Fruit fly (Drosophila melanogaster) S2 (cell line): ENCODE data around the gene CG32106.

Source experiments
- CG8478 ChIP-seq: fragments of >200 bp; optimal IDR thresholded peaks from 2 replicates; lab custom pipeline; 2018
- CTCF ChIP-seq, 2 experiments: fragments of >200 bp; optimal IDR thresholded peaks; 2 replicates each; lab custom pipeline; 2018

CG32106 gene

dm6 chr3L:12798795-12799311 lies 20.3 kb upstream of the CG32106 start:
- TF ChIP-seq CG8478 (no peak), CTCF (optimal IDR thresholded peaks at IDR 0.05; lab: Kevin White, UChicago) (no peak)

- TF ChIP-seq CG8478 (no peak), CTCF (optimal IDR thresholded peaks at IDR 0.05; lab: Kevin White, UChicago) (no peak)
These were observed 17.6 kb upstream of the CG32106 start for dm6 chr3L:12796077-12796641.

dm6 chr3L:12794532-12794931 lies 16.0 kb upstream of the CG32106 start:
- TF ChIP-seq CG8478 = no peak
- TF ChIP-seq CTCF (optimal IDR thresholded peaks at IDR 0.05; lab: Kevin White, UChicago) = no peak

dm6 chr3L:12792933-12793448 lies 14.5 kb upstream of the CG32106 start:
- TF ChIP-seq CG8478 = no peak
- TF ChIP-seq CTCF (optimal IDR thresholded peaks at IDR 0.05; lab: Kevin White, UChicago) = no peak

dm6 chr3L:12791679-12792229 lies 13.2 kb upstream of the CG32106 start:
- TF ChIP-seq CG8478 (no peak), CTCF (optimal IDR thresholded peaks at IDR 0.05; lab: Kevin White, UChicago) (no peak)

dm6 chr3L:12790783-12791678 lies 12.5 kb upstream of the CG32106 start:
- no peak for TF ChIP-seq CTCF (optimal IDR thresholded peaks at IDR 0.05; lab: Kevin White, UChicago)
- no peak for TF ChIP-seq CG8478

- no peak for TF ChIP-seq CTCF (optimal IDR thresholded peaks at IDR 0.05; lab: Kevin White, UChicago)
- TF ChIP-seq CG8478 = no peak
These were observed 11.4 kb upstream of the CG32106 start, which contains the start of gene CG42709 for dm6 chr3L:12789875-12790373. CG42709 (plus strand) TSS chr3L:12790192.

dm6 chr3L:12780997-12781396 lies 2.5 kb upstream of the CG32106 start, which contains the start of the genes CG10969 and CG17666:
CG10969 (minus strand) TSS chr3L:12781097.
CG17666 (plus strand) TSS chr3L:12781325.
- no peak for TF ChIP-seq CTCF (optimal IDR thresholded peaks at IDR 0.05; lab: Kevin White, UChicago)
- TF ChIP-seq CG8478 = no peak

dm6 chr3L:12772740-12773686 lies 5.5 kb downstream of the CG32106 start, which contains the start of gene Hip1:
Hip1 (minus strand) TSS chr3L:12773573.
- TF ChIP-seq CG8478 = no peak
- no peak for TF ChIP-seq CTCF (optimal IDR thresholded peaks at IDR 0.05; lab: Kevin White, UChicago)

- TF ChIP-seq CG8478 = no peak
These were observed 23.7 kb downstream of the CG32106 start, which contains the start of the genes CG10973 and Vps13D for dm6 chr3L:12754769-12755189. CG10973 (minus strand) TSS chr3L:12754774. Vps13D (plus strand) TSS chr3L:12755049.

dm6 chr3L:12749567-12750535 lies 28.7 kb downstream of the CG32106 start, which contains the start of the genes Klc and CG10984:
Klc (minus strand) TSS chr3L:12750056.
CG10984 (plus strand) TSS chr3L:12750119.
- TF ChIP-seq CG8478 (no peak), CTCF (optimal IDR thresholded peaks at IDR 0.05; lab: Kevin White, UChicago) (no peak)

dm6 chr3L:12748711-12749566 lies 29.6 kb downstream of the CG32106 start:
- TF ChIP-seq CG8478 = no peak
